Worm (Caenorhabditis elegans) whole organism, mixed stage, embryonic: ENCODE measurements around the gene F54E4.2.

Experiments used
- blmp-1 ChIP-seq: fragments of 150-350 bp; optimal IDR thresholded peaks from 2 replicates; lab custom pipeline; 2014; ENCODE audit warnings: missing biosample characterization, missing genetic modification characterization
- elt-1 ChIP-seq: sonication (generic microtip); optimal IDR thresholded peaks from 2 replicates; lab custom pipeline; 2017; ENCODE audit warnings: missing genetic modification characterization, mild to moderate bottlenecking, missing compliant biosample characterization, antibody characterized with exemption, moderate library complexity, borderline replicate concordance; ENCODE audit not compliant: insufficient read depth
- elt-3 ChIP-seq: fragments of 150-350 bp; optimal IDR thresholded peaks from 2 replicates; lab custom pipeline; 2014; ENCODE audit warnings: missing biosample characterization, missing genetic modification characterization
- lsy-2 ChIP-seq: fragments of 150-350 bp; optimal IDR thresholded peaks from 2 replicates; lab custom pipeline; 2014; ENCODE audit warnings: missing biosample characterization, missing genetic modification characterization
- nhr-237 ChIP-seq: fragments of 150-350 bp; optimal IDR thresholded peaks from 2 replicates; lab custom pipeline; 2014; ENCODE audit warnings: missing biosample characterization, missing genetic modification characterization
- nhr-28 ChIP-seq: fragments of 150-350 bp; optimal IDR thresholded peaks from 2 replicates; lab custom pipeline; 2014; ENCODE audit warnings: missing biosample characterization, missing genetic modification characterization
- nhr-76 ChIP-seq: sonication (generic microtip); optimal IDR thresholded peaks from 2 replicates; lab custom pipeline; 2017; ENCODE audit warnings: missing biosample characterization, missing genetic modification characterization
- unc-120 ChIP-seq: sonication (generic microtip); optimal IDR thresholded peaks from 2 replicates; lab custom pipeline; 2017; ENCODE audit warnings: missing genetic modification characterization, missing compliant biosample characterization; ENCODE audit not compliant: poor library complexity, severe bottlenecking
- unc-39 ChIP-seq: fragments of 150-350 bp; optimal IDR thresholded peaks from 2 replicates; lab custom pipeline; 2014; ENCODE audit warnings: missing biosample characterization, missing genetic modification characterization
- ztf-11 ChIP-seq: fragments of 150-350 bp; optimal IDR thresholded peaks from 2 replicates; lab custom pipeline; 2014; ENCODE audit warnings: missing biosample characterization, missing genetic modification characterization

ce11 chrX:14661918-14662317 is 33.2 kb upstream of the F54E4.2 start:
- TF ChIP-seq elt-3 (tag; lab: Kevin White, UChicago): no peak
- TF ChIP-seq lsy-2 (tag; lab: Kevin White, UChicago): no peak
- TF ChIP-seq ztf-11 (tag; lab: Kevin White, UChicago): no peak
- no peak for TF ChIP-seq unc-39 (tag; lab: Kevin White, UChicago)
- TF ChIP-seq blmp-1 (tag; lab: Kevin White, UChicago): no peak
- TF ChIP-seq nhr-28: no peak
- TF ChIP-seq nhr-237 (tag; lab: Kevin White, UChicago): no peak
- TF ChIP-seq elt-1 (tag; lab: Kevin White, UChicago): no peak
- TF ChIP-seq unc-120 (tag; lab: Kevin White, UChicago): no peak
- TF ChIP-seq nhr-76 (tag; lab: Kevin White, UChicago): no peak
